Fruit fly (Drosophila melanogaster): ENCODE results near the gene Vti1a.

DNA sequence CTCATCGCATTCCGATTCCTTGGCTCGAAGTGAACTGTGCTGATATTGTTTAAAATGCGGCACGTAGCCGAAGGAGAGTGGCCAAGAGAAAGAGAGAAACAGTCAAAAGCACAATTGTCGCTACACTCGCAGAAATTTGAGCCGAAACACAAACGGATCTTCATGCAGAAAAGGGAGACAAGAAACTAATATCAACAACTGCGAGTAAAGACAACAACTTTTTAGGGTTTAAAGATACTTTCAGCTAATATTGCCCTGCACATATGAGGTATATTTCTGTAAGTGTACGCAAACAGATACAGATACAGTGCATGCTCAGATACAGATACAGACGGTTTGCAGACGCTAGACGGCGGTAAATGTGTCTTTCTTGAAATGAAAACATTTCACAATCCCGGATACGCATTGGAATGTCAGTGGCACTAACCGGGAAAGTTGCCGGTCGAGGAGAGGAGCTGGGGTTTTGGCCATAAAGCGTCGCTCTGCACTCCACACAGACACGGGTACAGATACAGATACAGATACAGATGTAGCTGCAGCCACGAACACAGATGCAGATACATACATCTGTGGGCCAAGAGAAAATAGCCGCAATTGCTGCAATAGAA, 48.5 kb downstream of the Vti1a start:
- TF ChIP-seq OdsH (GFP tag; optimal IDR thresholded peaks at IDR 0.05) = peak; percentile 95
- peak; percentile 91 for TF ChIP-seq Hr39 (GFP tag; optimal IDR thresholded peaks at IDR 0.05)
- peak; percentile 98 for TF ChIP-seq Hr4 (GFP tag; optimal IDR thresholded peaks at IDR 0.05)
- TF ChIP-seq dsx (GFP tag; optimal IDR thresholded peaks at IDR 0.05; ENCODE audit: poor library complexity, severe bottlenecking) = peak; percentile 82
- TF ChIP-seq Eip93F (GFP tag; optimal IDR thresholded peaks at IDR 0.05) = peak; percentile 47

Measured in whole organism, prepupa.